Worm (Caenorhabditis elegans) whole organism, mixed stage, embryonic: ENCODE measurements around the gene T14G8.2.

Source experiments
- M03D4.4 ChIP-seq: sonication (generic microtip); optimal IDR thresholded peaks from 2 replicates; lab custom pipeline; 2017; ENCODE audit warnings: mild to moderate bottlenecking, missing genetic modification characterization, missing compliant biosample characterization
- bed-3 ChIP-seq: fragments of 200-800 bp; sonication (Bioruptor generic); optimal IDR thresholded peaks from 3 replicates; lab custom pipeline; 2018; ENCODE audit warnings: mild to moderate bottlenecking, missing genetic modification characterization, moderate library complexity, missing compliant biosample characterization
- blmp-1 ChIP-seq: fragments of 150-350 bp; optimal IDR thresholded peaks from 2 replicates; lab custom pipeline; 2014; ENCODE audit warnings: missing biosample characterization, missing genetic modification characterization
- ceh-39 ChIP-seq: fragments of 150-350 bp; optimal IDR thresholded peaks from 2 replicates; lab custom pipeline; 2014; ENCODE audit warnings: missing biosample characterization, missing genetic modification characterization
- ceh-43 ChIP-seq: fragments of 200-800 bp; sonication (Bioruptor generic); optimal IDR thresholded peaks from 2 replicates; lab custom pipeline; 2018; ENCODE audit warnings: mild to moderate bottlenecking, missing genetic modification characterization, moderate library complexity, missing compliant biosample characterization
- ceh-83 ChIP-seq: fragments of 200-800 bp; sonication (Bioruptor generic); optimal IDR thresholded peaks from 2 replicates; lab custom pipeline; 2018; ENCODE audit warnings: mild to moderate bottlenecking, missing genetic modification characterization, missing compliant biosample characterization
- ces-1 ChIP-seq: fragments of 150-350 bp; optimal IDR thresholded peaks from 2 replicates; lab custom pipeline; 2014; ENCODE audit warnings: missing biosample characterization, missing genetic modification reagents, missing genetic modification characterization
- cnd-1 ChIP-seq: fragments of 200-800 bp; sonication (Bioruptor generic); optimal IDR thresholded peaks from 2 replicates; lab custom pipeline; 2018; ENCODE audit warnings: mild to moderate bottlenecking, missing genetic modification characterization, missing compliant biosample characterization
- drap-1 ChIP-seq: fragments of 200-800 bp; sonication (Bioruptor generic); optimal IDR thresholded peaks from 3 replicates; lab custom pipeline; 2018; ENCODE audit warnings: mild to moderate bottlenecking, missing genetic modification characterization, missing compliant biosample characterization
- elt-1 ChIP-seq: sonication (generic microtip); optimal IDR thresholded peaks from 2 replicates; lab custom pipeline; 2017; ENCODE audit warnings: missing genetic modification characterization, mild to moderate bottlenecking, missing compliant biosample characterization, antibody characterized with exemption, moderate library complexity, borderline replicate concordance; ENCODE audit not compliant: insufficient read depth
- elt-3 ChIP-seq: fragments of 150-350 bp; optimal IDR thresholded peaks from 2 replicates; lab custom pipeline; 2014; ENCODE audit warnings: missing biosample characterization, missing genetic modification characterization
- flh-1 ChIP-seq: fragments of 200-800 bp; sonication (Bioruptor generic); optimal IDR thresholded peaks from 2 replicates; lab custom pipeline; 2018; ENCODE audit warnings: mild to moderate bottlenecking, missing genetic modification characterization, moderate library complexity, missing compliant biosample characterization
- ham-2 ChIP-seq: fragments of 200-800 bp; sonication (Bioruptor generic); optimal IDR thresholded peaks from 2 replicates; lab custom pipeline; 2018; ENCODE audit warnings: mild to moderate bottlenecking, missing genetic modification characterization, missing compliant biosample characterization
- hlh-1 ChIP-seq: fragments of 150-350 bp; optimal IDR thresholded peaks from 2 replicates; lab custom pipeline; 2014; ENCODE audit warnings: missing biosample characterization, missing genetic modification reagents, missing genetic modification characterization
- lin-13 ChIP-seq: fragments of 150-350 bp; optimal IDR thresholded peaks from 2 replicates; lab custom pipeline; 2014; ENCODE audit warnings: missing biosample characterization, missing genetic modification characterization
- lin-32 ChIP-seq: fragments of 200-800 bp; sonication (Bioruptor generic); optimal IDR thresholded peaks from 2 replicates; lab custom pipeline; 2018; ENCODE audit warnings: mild to moderate bottlenecking, missing genetic modification characterization, missing compliant biosample characterization
- lsy-2 ChIP-seq: fragments of 150-350 bp; optimal IDR thresholded peaks from 2 replicates; lab custom pipeline; 2014; ENCODE audit warnings: missing biosample characterization, missing genetic modification characterization
- mab-5 ChIP-seq: fragments of 150-350 bp; optimal IDR thresholded peaks from 2 replicates; lab custom pipeline; 2014; ENCODE audit warnings: missing biosample characterization, missing genetic modification characterization
- mep-1 ChIP-seq: fragments of 150-350 bp; optimal IDR thresholded peaks from 2 replicates; lab custom pipeline; 2017; ENCODE audit warnings: missing biosample characterization, missing genetic modification reagents, missing genetic modification characterization, inconsistent platforms
- mls-2 ChIP-seq: sonication (generic microtip); optimal IDR thresholded peaks from 2 replicates; lab custom pipeline; 2016; ENCODE audit warnings: mild to moderate bottlenecking, missing genetic modification characterization, moderate library complexity, missing compliant biosample characterization
- nhr-12 ChIP-seq: fragments of 150-350 bp; optimal IDR thresholded peaks from 2 replicates; lab custom pipeline; 2014; ENCODE audit warnings: missing biosample characterization, missing genetic modification characterization
- nhr-2 ChIP-seq: fragments of 150-350 bp; optimal IDR thresholded peaks from 2 replicates; lab custom pipeline; 2014; ENCODE audit warnings: missing biosample characterization, missing genetic modification characterization
- nhr-237 ChIP-seq: fragments of 150-350 bp; optimal IDR thresholded peaks from 2 replicates; lab custom pipeline; 2014; ENCODE audit warnings: missing biosample characterization, missing genetic modification characterization
- nhr-28 ChIP-seq: fragments of 150-350 bp; optimal IDR thresholded peaks from 2 replicates; lab custom pipeline; 2014; ENCODE audit warnings: missing biosample characterization, missing genetic modification characterization
- nhr-76 ChIP-seq: sonication (generic microtip); optimal IDR thresholded peaks from 2 replicates; lab custom pipeline; 2017; ENCODE audit warnings: missing biosample characterization, missing genetic modification characterization
- pha-4 ChIP-seq: fragments of 150-350 bp; optimal IDR thresholded peaks from 2 replicates; lab custom pipeline; 2018; ENCODE audit warnings: missing biosample characterization, missing genetic modification reagents, missing genetic modification characterization
- sem-2 ChIP-seq: fragments of 200-800 bp; sonication (Bioruptor generic); optimal IDR thresholded peaks from 2 replicates; lab custom pipeline; 2018; ENCODE audit warnings: mild to moderate bottlenecking, missing genetic modification characterization, missing compliant biosample characterization
- snpc-4 ChIP-seq: fragments of 150-350 bp; optimal IDR thresholded peaks from 2 replicates; lab custom pipeline; 2014; ENCODE audit warnings: missing biosample characterization, missing genetic modification characterization
- sptf-1 ChIP-seq: sonication (generic microtip); optimal IDR thresholded peaks from 2 replicates; lab custom pipeline; 2017; ENCODE audit warnings: mild to moderate bottlenecking, missing genetic modification characterization, moderate library complexity, missing compliant biosample characterization
- tbx-8 ChIP-seq: fragments of 200-800 bp; sonication (Bioruptor generic); optimal IDR thresholded peaks from 2 replicates; lab custom pipeline; 2018; ENCODE audit warnings: mild to moderate bottlenecking, missing genetic modification characterization, moderate library complexity, missing compliant biosample characterization
- unc-120 ChIP-seq: sonication (generic microtip); optimal IDR thresholded peaks from 2 replicates; lab custom pipeline; 2017; ENCODE audit warnings: missing genetic modification characterization, missing compliant biosample characterization; ENCODE audit not compliant: poor library complexity, severe bottlenecking
- unc-39 ChIP-seq: fragments of 150-350 bp; optimal IDR thresholded peaks from 2 replicates; lab custom pipeline; 2014; ENCODE audit warnings: missing biosample characterization, missing genetic modification characterization
- unc-62 ChIP-seq: fragments of 150-350 bp; optimal IDR thresholded peaks from 2 replicates; lab custom pipeline; 2014; ENCODE audit warnings: missing biosample characterization, missing genetic modification reagents, missing genetic modification characterization
- zip-8 ChIP-seq: fragments of 150-350 bp; optimal IDR thresholded peaks from 2 replicates; lab custom pipeline; 2014; ENCODE audit warnings: missing biosample characterization, missing genetic modification characterization
- ztf-11 ChIP-seq: fragments of 150-350 bp; optimal IDR thresholded peaks from 2 replicates; lab custom pipeline; 2014; ENCODE audit warnings: missing biosample characterization, missing genetic modification characterization

Gene T14G8.2

DNA sequence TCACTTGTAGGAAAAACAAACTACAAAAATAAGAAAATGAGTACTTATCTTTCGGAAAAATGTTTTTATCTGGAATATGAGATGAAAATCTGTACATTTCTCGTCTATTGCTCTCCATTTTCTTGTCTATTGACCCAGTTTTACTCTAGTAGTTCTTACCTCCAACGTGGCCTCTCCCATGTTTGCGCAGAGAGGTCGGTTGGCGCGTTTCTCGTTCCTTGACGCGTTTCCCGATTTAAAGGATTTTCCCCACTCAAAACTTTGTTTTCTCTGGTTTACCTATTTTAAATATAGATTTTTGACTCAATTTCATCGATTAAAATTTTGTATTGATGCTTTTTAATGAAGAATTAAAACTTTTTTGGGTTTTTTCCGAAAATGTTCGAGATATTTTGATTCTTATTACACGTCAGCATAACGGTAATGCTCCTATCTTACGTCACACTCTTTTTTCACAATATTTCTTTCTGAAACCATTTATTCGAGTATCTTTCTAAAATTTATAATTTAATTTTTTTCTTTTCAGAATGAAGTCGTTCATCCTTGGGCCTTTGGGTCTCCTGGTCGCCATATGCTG is 3.0 kb downstream of the T14G8.2 start, which contains the start of gene T14G8.3:
Gene T14G8.3 (plus strand): TSS at position 527 of the 577 bp plus-strand sequence.
- TF ChIP-seq nhr-12 (tag; lab: Kevin White, UChicago) (no peak), mep-1 (tag; lab: Kevin White, UChicago) (peak; percentile 26), zip-8 (peak; percentile 4), nhr-237 (tag; lab: Kevin White, UChicago) (no peak), lin-13 (tag; lab: Kevin White, UChicago) (peak; percentile 43), elt-1 (tag; lab: Kevin White, UChicago) (no peak), ceh-39 (no peak), lsy-2 (tag; lab: Kevin White, UChicago) (no peak), blmp-1 (tag; lab: Kevin White, UChicago) (no peak), nhr-2 (tag; lab: Kevin White, UChicago) (no peak), snpc-4 (tag; lab: Kevin White, UChicago) (no peak), mab-5 (tag; lab: Kevin White, UChicago) (no peak), M03D4.4 (tag; lab: Kevin White, UChicago) (no peak), mls-2 (tag; lab: Kevin White, UChicago) (no peak), nhr-76 (tag; lab: Kevin White, UChicago) (no peak), ztf-11 (tag; lab: Kevin White, UChicago) (no peak), unc-62 (no peak), ham-2 (GFP tag; lab: Kevin White, UChicago) (no peak), drap-1 (GFP tag; lab: Kevin White, UChicago) (no peak), unc-120 (tag; lab: Kevin White, UChicago) (no peak), sptf-1 (tag; lab: Kevin White, UChicago) (no peak), bed-3 (GFP tag; lab: Kevin White, UChicago) (no peak), hlh-1 (tag; lab: Kevin White, UChicago) (no peak), ces-1 (GFP tag; lab: Kevin White, UChicago) (no peak), nhr-28 (tag; lab: Kevin White, UChicago) (no peak), sem-2 (GFP tag; lab: Kevin White, UChicago) (no peak), cnd-1 (tag; lab: Kevin White, UChicago) (no peak), pha-4 (peak; percentile 42), lin-32 (GFP tag; lab: Kevin White, UChicago) (no peak), unc-39 (tag; lab: Kevin White, UChicago) (no peak), ceh-43 (GFP tag; lab: Kevin White, UChicago) (no peak), elt-3 (tag; lab: Kevin White, UChicago) (no peak), flh-1 (GFP tag; lab: Kevin White, UChicago) (no peak)

DNA sequence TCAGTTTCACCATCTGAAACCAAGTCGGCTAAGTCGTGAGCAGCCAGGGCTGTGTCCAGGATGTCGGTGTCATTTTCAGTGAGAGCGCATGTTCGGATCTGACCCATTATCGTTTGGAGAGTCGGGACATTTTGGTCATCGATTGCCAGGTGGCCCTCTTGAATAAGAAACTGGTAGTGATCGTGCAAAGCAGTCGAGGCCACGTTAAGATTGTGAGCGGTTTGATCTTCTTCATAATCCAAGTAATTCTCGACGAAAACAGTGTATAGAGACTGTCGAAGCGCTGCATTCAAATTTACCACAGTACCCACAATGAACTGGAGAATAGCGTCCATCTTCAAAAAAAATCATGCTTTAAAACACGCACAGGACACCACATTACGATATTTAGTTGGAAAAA is 4.7 kb downstream of the T14G8.2 start, which contains the start of gene T14G8.6:
Gene T14G8.6 (minus strand): TSS at position 338 of the 400 bp plus-strand sequence.
- no peak for TF ChIP-seq ceh-43 (GFP tag; lab: Kevin White, UChicago)
- TF ChIP-seq flh-1 (GFP tag; lab: Kevin White, UChicago), result no peak
- no peak for TF ChIP-seq ceh-39
- no peak for TF ChIP-seq mab-5 (tag; lab: Kevin White, UChicago)
- no peak for TF ChIP-seq M03D4.4 (tag; lab: Kevin White, UChicago)
- no peak for TF ChIP-seq elt-3 (tag; lab: Kevin White, UChicago)
- no peak for TF ChIP-seq elt-1 (tag; lab: Kevin White, UChicago)
- TF ChIP-seq snpc-4 (tag; lab: Kevin White, UChicago), result no peak

DNA sequence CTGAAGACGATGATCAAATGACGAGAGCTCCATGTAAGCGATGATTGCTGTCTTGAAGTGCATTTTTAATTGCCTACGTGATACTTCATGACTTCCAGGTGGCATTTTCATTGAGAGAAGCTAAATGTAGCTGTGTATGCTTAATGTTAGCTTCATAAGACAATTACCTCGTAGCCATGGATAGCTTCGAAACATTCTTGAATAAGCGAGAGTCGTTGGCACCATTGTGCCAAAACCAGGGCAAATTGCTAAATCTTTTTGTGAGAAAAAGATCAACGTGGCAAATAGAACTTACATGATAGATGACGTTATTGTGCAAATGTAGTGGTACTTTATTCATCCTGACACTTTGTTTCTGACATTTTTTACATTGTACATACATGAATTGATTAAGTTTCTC is 5.5 kb downstream of the T14G8.2 start:
- TF ChIP-seq unc-120 (tag; lab: Kevin White, UChicago) (no peak), tbx-8 (GFP tag; lab: Kevin White, UChicago) (no peak), ceh-39 (no peak), nhr-12 (tag; lab: Kevin White, UChicago) (no peak), ceh-83 (GFP tag; lab: Kevin White, UChicago) (no peak), ham-2 (GFP tag; lab: Kevin White, UChicago) (no peak), pha-4 (no peak), sem-2 (GFP tag; lab: Kevin White, UChicago) (no peak), flh-1 (GFP tag; lab: Kevin White, UChicago) (no peak), M03D4.4 (tag; lab: Kevin White, UChicago) (no peak), nhr-237 (tag; lab: Kevin White, UChicago) (no peak), lin-32 (GFP tag; lab: Kevin White, UChicago) (no peak), elt-1 (tag; lab: Kevin White, UChicago) (no peak), mls-2 (tag; lab: Kevin White, UChicago) (no peak), nhr-28 (tag; lab: Kevin White, UChicago) (no peak), unc-62 (no peak), mab-5 (tag; lab: Kevin White, UChicago) (no peak), bed-3 (GFP tag; lab: Kevin White, UChicago) (no peak), lin-13 (tag; lab: Kevin White, UChicago) (no peak)
- TF ChIP-seq, all 35 proteins: peak for 0
